Fruit fly (Drosophila melanogaster) whole organism, wandering third instar larva: Measurements from ENCODE around the gene CG12016.

Experiments
- Abd-B ChIP-seq: fragments of >200 bp; optimal IDR thresholded peaks from 2 replicates; lab custom pipeline; 2017; ENCODE audit warnings: missing biosample characterization, missing genetic modification characterization
- Hnf4 ChIP-seq: fragments of 200-800 bp; sonication (Bioruptor generic); optimal IDR thresholded peaks from 2 replicates; lab custom pipeline; 2016; ENCODE audit warnings: missing biosample characterization, mild to moderate bottlenecking, missing genetic modification characterization
- Myc ChIP-seq: fragments of >200 bp; optimal IDR thresholded peaks from 2 replicates; lab custom pipeline; 2017
- N ChIP-seq: fragments of >200 bp; optimal IDR thresholded peaks from 2 replicates; lab custom pipeline; 2018; ENCODE audit warnings: missing biosample characterization, missing external identifiers, missing genetic modification characterization
- Rel ChIP-seq, 2 experiments: fragments of 200-800 bp; sonication (Bioruptor generic) in 1 of 2; optimal IDR thresholded peaks; 2 replicates in 1 of 2; 3 replicates in 1 of 2; lab custom pipeline; 2016 to 2019; ENCODE audit warnings: mild to moderate bottlenecking in 2 of 2, missing biosample characterization in 2 of 2, missing genetic modification characterization in 2 of 2, moderate library complexity in 1 of 2
- Vsx2 ChIP-seq: fragments of 200-300, 225-300 bp; sonication (Bioruptor generic); optimal IDR thresholded peaks from 2 replicates; lab custom pipeline; 2018; ENCODE audit warnings: missing biosample characterization, missing genetic modification characterization; ENCODE audit not compliant: partially characterized antibody
- dl ChIP-seq, 2 experiments: fragments of 175-275, 200-275 bp in 1 of 2; fragments of 200-275 bp in 1 of 2; sonication (Bioruptor generic); optimal IDR thresholded peaks; lab custom pipeline; 2018; ENCODE audit warnings: mild to moderate bottlenecking in 2 of 2, missing biosample characterization in 2 of 2, missing genetic modification characterization in 2 of 2, moderate library complexity in 2 of 2; ENCODE audit not compliant: partially characterized antibody in 2 of 2, insufficient read depth in 1 of 2
- dsf ChIP-seq: sonication (Bioruptor generic); optimal IDR thresholded peaks from 2 replicates; lab custom pipeline; 2016; ENCODE audit warnings: missing biosample characterization, missing genetic modification characterization, borderline replicate concordance
- ey ChIP-seq: fragments of 200-800 bp; sonication (Bioruptor generic); optimal IDR thresholded peaks from 2 replicates; lab custom pipeline; 2016; ENCODE audit warnings: missing biosample characterization, missing genetic modification characterization
- h ChIP-seq: fragments of 200-800 bp; sonication (Bioruptor generic); optimal IDR thresholded peaks from 3 replicates; lab custom pipeline; 2016; ENCODE audit warnings: missing biosample characterization, mild to moderate bottlenecking, missing genetic modification characterization
- rgr ChIP-seq: fragments of 200-800 bp; sonication (Bioruptor generic); optimal IDR thresholded peaks from 3 replicates; lab custom pipeline; 2016; ENCODE audit warnings: missing biosample characterization, mild to moderate bottlenecking, missing genetic modification characterization

- no peak for TF ChIP-seq ey (GFP tag; lab: Kevin White, UChicago)
- no peak for TF ChIP-seq Abd-B (GFP tag; lab: Kevin White, UChicago)
- no peak for TF ChIP-seq Rel (GFP tag; optimal IDR thresholded peaks at IDR 0.05; lab: Kevin White, UChicago)
- TF ChIP-seq Rel (tag; optimal IDR thresholded peaks at IDR 0.05; lab: Kevin White, UChicago): no peak
- TF ChIP-seq N (GFP tag; lab: Kevin White, UChicago): no peak
- TF ChIP-seq rgr: no peak
- no peak for TF ChIP-seq dl (GFP tag; optimal IDR thresholded peaks at IDR 0.05; lab: Kevin White, UChicago; ENCODE audit: insufficient read depth in 1 of 2, partially characterized antibody in 2 of 2)
- TF ChIP-seq Hnf4: no peak
- no peak for TF ChIP-seq Myc (lab: Kevin White, UChicago)
- TF ChIP-seq Vsx2: peak; percentile 29
- no peak for TF ChIP-seq h
- TF ChIP-seq dsf (GFP tag; lab: Kevin White, UChicago): no peak
These were observed 18.1 kb downstream of the CG12016 start for dm6 chr3L:3337345-3337928.
